Fruit fly (Drosophila melanogaster): Measurements from ENCODE around the gene sick.

dm6 chr2L:19846226-19846625 lies 50.1 kb downstream of the sick start:
- TF ChIP-seq psq (optimal IDR thresholded peaks at IDR 0.05) = no peak
- TF ChIP-seq pan (optimal IDR thresholded peaks at IDR 0.05) = no peak
- TF ChIP-seq EcR (GFP tag; optimal IDR thresholded peaks at IDR 0.05) = no peak

Data from whole organism.